Fruit fly (Drosophila melanogaster): ENCODE results near the gene CG44037.

CG44037 gene

DNA sequence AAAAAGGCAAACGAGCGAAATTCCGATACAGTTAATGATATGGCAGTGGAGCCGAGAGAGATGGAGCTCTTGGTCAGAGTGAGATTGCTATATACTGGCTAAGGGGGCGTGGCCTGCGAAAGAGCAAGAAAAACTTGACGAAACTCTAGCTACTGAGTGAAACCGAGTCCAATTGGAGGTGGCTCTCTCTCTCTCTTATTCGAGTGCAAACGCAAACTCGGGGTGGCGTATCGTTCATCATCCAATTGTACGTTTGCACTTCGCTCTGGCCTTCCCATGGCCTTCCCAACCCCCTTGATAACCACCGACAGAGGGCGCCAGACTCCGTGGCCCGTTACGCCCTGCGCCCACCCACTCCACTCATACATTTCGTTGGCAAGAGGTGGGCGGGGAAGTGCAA, 20.5 kb downstream of the CG44037 start:
- TF ChIP-seq Dif (GFP tag; optimal IDR thresholded peaks at IDR 0.05; ENCODE audit: partially characterized antibody) (peak; percentile 18), dl (GFP tag; optimal IDR thresholded peaks at IDR 0.05; ENCODE audit: insufficient read depth in 1 of 2, partially characterized antibody in 2 of 2) (peak; percentile 33 to 40), sv (GFP tag; optimal IDR thresholded peaks at IDR 0.05) (no peak), pan (optimal IDR thresholded peaks at IDR 0.05) (no peak), sage (GFP tag; optimal IDR thresholded peaks at IDR 0.05) (no peak), Mio (GFP tag; optimal IDR thresholded peaks at IDR 0.05) (no peak), Hnf4 (GFP tag; optimal IDR thresholded peaks at IDR 0.05) (peak; percentile 18), Rel (GFP tag; optimal IDR thresholded peaks at IDR 0.05) (no peak), Rel (tag; optimal IDR thresholded peaks at IDR 0.05) (peak; percentile 38)

DNA sequence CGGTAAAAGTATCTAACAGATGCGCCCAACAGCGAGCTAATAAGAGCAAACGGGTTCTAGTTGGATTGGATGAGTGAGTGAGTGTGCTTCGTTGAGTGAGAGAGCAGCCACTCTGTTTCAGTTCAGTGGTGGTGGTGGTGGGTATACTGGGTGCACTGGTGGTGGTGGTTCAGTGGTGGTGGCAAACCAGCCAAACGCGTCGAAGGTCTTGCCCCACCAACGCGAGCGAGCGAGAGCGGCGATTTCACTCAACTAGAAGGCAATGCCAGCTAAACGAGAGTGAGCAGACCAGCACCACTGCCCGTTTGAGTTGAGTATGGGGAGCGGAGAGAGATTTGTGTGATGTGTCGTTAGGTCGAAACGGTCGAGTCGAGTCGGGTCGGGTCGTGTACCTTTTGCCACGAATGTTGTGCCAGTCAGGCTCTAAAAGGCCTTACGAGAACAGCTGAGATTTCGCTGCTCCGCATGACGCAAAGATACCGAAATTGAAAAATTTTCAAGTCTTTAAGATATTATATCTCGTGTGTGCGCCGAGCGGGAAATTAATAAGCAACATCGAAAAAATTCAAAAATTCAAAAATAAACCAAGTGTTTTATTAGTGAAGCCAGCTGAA, 22.3 kb downstream of the CG44037 start:
- no peak for TF ChIP-seq N (GFP tag; optimal IDR thresholded peaks at IDR 0.05)
- no peak for TF ChIP-seq Sp1 (GFP tag; optimal IDR thresholded peaks at IDR 0.05)
- TF ChIP-seq dmrt93B (GFP tag; optimal IDR thresholded peaks at IDR 0.05) = no peak
- no peak for TF ChIP-seq usp (GFP tag; optimal IDR thresholded peaks at IDR 0.05)
- TF ChIP-seq fru (GFP tag; optimal IDR thresholded peaks at IDR 0.05) = no peak
- TF ChIP-seq CG32264 (GFP tag; optimal IDR thresholded peaks at IDR 0.05) = no peak
- peak; percentile 87 for TF ChIP-seq Dif (GFP tag; optimal IDR thresholded peaks at IDR 0.05; ENCODE audit: partially characterized antibody)
- peak; percentile 4 for TF ChIP-seq h (GFP tag; optimal IDR thresholded peaks at IDR 0.05)
- peak in 1 of 2 experiments; percentile 7 for TF ChIP-seq foxo (GFP tag; optimal IDR thresholded peaks at IDR 0.05)
- TF ChIP-seq woc (GFP tag; optimal IDR thresholded peaks at IDR 0.05) = no peak
- TF ChIP-seq Vsx2 (GFP tag; optimal IDR thresholded peaks at IDR 0.05; ENCODE audit: partially characterized antibody) = peak; percentile 36
- peak in 1 of 2 experiments; percentile 13 for TF ChIP-seq dl (GFP tag; optimal IDR thresholded peaks at IDR 0.05; ENCODE audit: insufficient read depth in 1 of 2, partially characterized antibody in 2 of 2)
- no peak for TF ChIP-seq rgr (GFP tag; optimal IDR thresholded peaks at IDR 0.05)
- peak; percentile 17 for TF ChIP-seq br (GFP tag; optimal IDR thresholded peaks at IDR 0.05)
- peak; percentile 45 for TF ChIP-seq CrebA (GFP tag; optimal IDR thresholded peaks at IDR 0.05; ENCODE audit: borderline replicate concordance)
- TF ChIP-seq Hnf4 (GFP tag; optimal IDR thresholded peaks at IDR 0.05) = no peak
- no peak for TF ChIP-seq dsf (GFP tag; optimal IDR thresholded peaks at IDR 0.05; ENCODE audit: borderline replicate concordance)
- no peak for TF ChIP-seq Abd-B (GFP tag; optimal IDR thresholded peaks at IDR 0.05)
- no peak for TF ChIP-seq sv (GFP tag; optimal IDR thresholded peaks at IDR 0.05)
- no peak for TF ChIP-seq brk (GFP tag; optimal IDR thresholded peaks at IDR 0.05)
- TF ChIP-seq Hr83 (GFP tag; optimal IDR thresholded peaks at IDR 0.05; ENCODE audit: poor library complexity, severe bottlenecking) = peak; percentile 79
- no peak for TF ChIP-seq Rel (GFP tag; optimal IDR thresholded peaks at IDR 0.05)
- TF ChIP-seq Rel (tag; optimal IDR thresholded peaks at IDR 0.05) = peak; percentile 50

DNA sequence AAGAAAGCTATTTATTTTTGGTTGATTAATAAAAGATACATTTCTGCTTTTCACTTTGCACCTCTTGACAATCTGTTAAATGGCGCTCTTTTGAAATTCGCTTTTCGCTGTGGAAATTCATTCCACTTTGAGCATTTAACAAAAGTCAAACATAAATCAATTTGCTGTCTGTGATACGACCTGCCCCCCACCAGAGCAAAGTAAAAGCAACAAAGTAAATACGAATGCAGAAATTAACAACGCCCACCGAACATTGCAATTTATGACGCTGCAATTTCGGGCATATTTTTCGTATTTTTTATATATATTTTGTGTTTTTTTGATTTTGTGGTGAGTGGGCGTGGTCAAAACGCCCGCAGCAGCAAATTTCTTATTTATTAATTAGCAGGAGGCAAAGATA, 27.1 kb downstream of the CG44037 start:
- TF ChIP-seq Hr78 (GFP tag; optimal IDR thresholded peaks at IDR 0.05) (no peak), Hnf4 (GFP tag; optimal IDR thresholded peaks at IDR 0.05) (no peak), Sp1 (GFP tag; optimal IDR thresholded peaks at IDR 0.05) (no peak), rgr (GFP tag; optimal IDR thresholded peaks at IDR 0.05) (no peak), GATAd (GFP tag; optimal IDR thresholded peaks at IDR 0.05) (no peak), CG32264 (GFP tag; optimal IDR thresholded peaks at IDR 0.05) (no peak), usp (GFP tag; optimal IDR thresholded peaks at IDR 0.05) (no peak), Myc (optimal IDR thresholded peaks at IDR 0.05) (no peak), N (GFP tag; optimal IDR thresholded peaks at IDR 0.05) (no peak)

DNA sequence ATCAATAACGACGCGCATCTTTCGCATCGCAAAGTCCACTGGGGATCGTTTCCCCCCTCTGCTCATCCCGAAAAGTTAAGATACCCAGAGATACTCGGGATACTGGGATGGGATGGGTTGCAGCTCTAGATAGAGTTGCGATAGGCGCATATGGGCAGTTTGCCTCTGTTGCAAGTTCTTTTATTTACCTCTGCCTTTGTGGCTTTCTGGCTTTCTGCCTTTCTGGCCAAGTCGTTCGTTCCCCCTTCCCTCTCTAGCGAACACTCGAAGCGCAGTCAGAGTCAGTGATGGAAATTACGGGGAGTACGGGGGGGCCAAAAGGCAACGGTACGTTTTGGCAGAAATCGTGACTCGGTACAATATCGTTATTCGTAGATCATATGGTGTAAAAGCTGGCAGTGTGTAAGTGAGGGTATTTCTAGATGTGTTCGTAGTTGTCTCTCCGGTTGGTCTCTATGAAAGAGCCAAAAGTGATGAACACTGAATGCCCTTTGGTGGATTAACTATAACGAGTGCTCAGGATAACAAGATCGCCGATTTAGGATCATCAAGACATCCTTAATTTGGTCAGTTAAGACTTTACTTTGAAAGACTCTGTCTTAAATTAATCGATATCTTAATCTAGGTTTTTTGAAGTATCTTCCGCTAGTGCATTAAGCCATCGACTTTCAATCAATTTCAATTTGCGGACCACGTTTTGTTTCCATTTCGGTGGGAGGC, 30.2 kb downstream of the CG44037 start:
- TF ChIP-seq psq (GFP tag; optimal IDR thresholded peaks at IDR 0.05) (no peak), Rel (GFP tag; optimal IDR thresholded peaks at IDR 0.05) (no peak), Rel (tag; optimal IDR thresholded peaks at IDR 0.05) (no peak), br (GFP tag; optimal IDR thresholded peaks at IDR 0.05) (no peak), Mio (GFP tag; optimal IDR thresholded peaks at IDR 0.05) (no peak)
